Fruit fly (Drosophila melanogaster) whole organism, embryonic: ENCODE data around the gene Spn28B.

Source experiments
- Adf1 ChIP-seq: fragments of 200-800 bp; sonication (Bioruptor generic); IDR thresholded peaks from 2 replicates; pipeline ENCODE4 v1.3.6; 2022; ENCODE audit warnings: missing biosample characterization, missing genetic modification characterization
- C15 ChIP-seq: fragments of 200-800 bp; sonication (Bioruptor generic); IDR thresholded peaks from 3 replicates; pipeline ENCODE4 v1.3.6; 2022; ENCODE audit warnings: missing biosample characterization, missing genetic modification characterization
- CG10147 ChIP-seq: fragments of 200-800 bp; sonication (Bioruptor generic); optimal IDR thresholded peaks from 2 replicates; lab custom pipeline; 2019; ENCODE audit warnings: missing biosample characterization, mild to moderate bottlenecking, missing genetic modification characterization, moderate library complexity
- CG10209 ChIP-seq: fragments of 200-800 bp; sonication (Bioruptor generic); optimal IDR thresholded peaks from 3 replicates; lab custom pipeline; 2017; ENCODE audit warnings: missing biosample characterization, mild to moderate bottlenecking, missing genetic modification characterization, missing genetic modification reagents
- CG10565 ChIP-seq: fragments of 200-800 bp; sonication (Bioruptor generic); optimal IDR thresholded peaks from 3 replicates; lab custom pipeline; 2016; ENCODE audit warnings: missing biosample characterization, mild to moderate bottlenecking, missing genetic modification characterization
- CG11504 ChIP-seq: fragments of 200-800 bp; sonication (Bioruptor generic); optimal IDR thresholded peaks from 3 replicates; lab custom pipeline; 2019; ENCODE audit warnings: missing biosample characterization, mild to moderate bottlenecking, missing genetic modification characterization, moderate library complexity
- CG12104 ChIP-seq: fragments of 200-800 bp; sonication (Bioruptor generic); optimal IDR thresholded peaks from 3 replicates; lab custom pipeline; 2016; ENCODE audit warnings: missing biosample characterization, missing genetic modification characterization
- CG13775 ChIP-seq: fragments of 200-800 bp; sonication (Bioruptor generic); optimal IDR thresholded peaks from 3 replicates; lab custom pipeline; 2017; ENCODE audit warnings: missing biosample characterization, mild to moderate bottlenecking, missing genetic modification characterization
- CG17186 ChIP-seq: fragments of 200-800 bp; sonication (Bioruptor generic); optimal IDR thresholded peaks from 3 replicates; lab custom pipeline; 2017; ENCODE audit warnings: missing biosample characterization, missing genetic modification reagents, missing genetic modification characterization
- CG17568 ChIP-seq: fragments of 200-800 bp; sonication (Bioruptor generic); optimal IDR thresholded peaks from 2 replicates; lab custom pipeline; 2018; ENCODE audit warnings: missing biosample characterization, mild to moderate bottlenecking, missing genetic modification characterization, moderate library complexity
- CG17802 ChIP-seq: fragments of 200-800 bp; sonication (Bioruptor generic); optimal IDR thresholded peaks from 2 replicates; lab custom pipeline; 2018; ENCODE audit warnings: missing biosample characterization, mild to moderate bottlenecking, missing genetic modification characterization, moderate library complexity
- CG3065 ChIP-seq: fragments of 200-800 bp; sonication (Bioruptor generic); optimal IDR thresholded peaks from 2 replicates; lab custom pipeline; 2016; ENCODE audit warnings: missing biosample characterization, missing genetic modification characterization
- CG32767 ChIP-seq: fragments of 200-800 bp; sonication (Bioruptor generic); IDR thresholded peaks from 2 replicates; pipeline ENCODE4 v1.3.6; 2022; ENCODE audit warnings: missing biosample characterization, missing genetic modification characterization
- CG33213 ChIP-seq: fragments of 200-800 bp; sonication (Bioruptor generic); optimal IDR thresholded peaks from 3 replicates; lab custom pipeline; 2016; ENCODE audit warnings: missing biosample characterization, missing genetic modification characterization
- CG3838 ChIP-seq: fragments of 200-800 bp; sonication (Bioruptor generic); optimal IDR thresholded peaks from 3 replicates; lab custom pipeline; 2016; ENCODE audit warnings: missing biosample characterization, missing genetic modification characterization
- CG42726 ChIP-seq: fragments of 200-800 bp; sonication (Bioruptor generic); IDR thresholded peaks from 2 replicates; pipeline ENCODE4 v1.3.6; 2022; ENCODE audit warnings: missing biosample characterization, missing genetic modification characterization; ENCODE audit not compliant: partially characterized antibody
- CG4360 ChIP-seq: fragments of 200-800 bp; sonication (Bioruptor generic); IDR thresholded peaks from 2 replicates; pipeline ENCODE4 v1.3.6; 2022; ENCODE audit warnings: missing biosample characterization, missing genetic modification characterization
- CG5180 ChIP-seq: fragments of 200-800 bp; sonication (Bioruptor generic); optimal IDR thresholded peaks from 3 replicates; lab custom pipeline; 2017; ENCODE audit warnings: missing biosample characterization, missing genetic modification characterization, mild to moderate bottlenecking, moderate library complexity, missing genetic modification reagents
- CG6765 ChIP-seq: fragments of 200-800 bp; sonication (Bioruptor generic); optimal IDR thresholded peaks from 3 replicates; lab custom pipeline; 2017; ENCODE audit warnings: missing biosample characterization, mild to moderate bottlenecking, missing genetic modification characterization
- CG7928 ChIP-seq: fragments of 200-800 bp; sonication (Bioruptor generic); optimal IDR thresholded peaks from 2 replicates; lab custom pipeline; 2017; ENCODE audit warnings: missing biosample characterization, mild to moderate bottlenecking, missing genetic modification characterization
- Camta ChIP-seq: fragments of 200-800 bp; sonication (Bioruptor generic); optimal IDR thresholded peaks from 2 replicates; lab custom pipeline; 2016; ENCODE audit warnings: missing biosample characterization, missing genetic modification characterization
- Ets97D ChIP-seq: fragments of 200-800 bp; sonication (Bioruptor generic); optimal IDR thresholded peaks from 3 replicates; lab custom pipeline; 2016; ENCODE audit warnings: missing biosample characterization, missing genetic modification characterization
- HLHmδ ChIP-seq: fragments of 200-800 bp; sonication (Bioruptor generic); optimal IDR thresholded peaks from 2 replicates; lab custom pipeline; 2018; ENCODE audit warnings: missing biosample characterization, mild to moderate bottlenecking, missing genetic modification characterization, moderate library complexity
- Kr ChIP-seq: fragments of 200-800 bp; sonication (Bioruptor generic); optimal IDR thresholded peaks from 2 replicates; lab custom pipeline; 2017; ENCODE audit warnings: missing biosample characterization, mild to moderate bottlenecking, missing genetic modification characterization
- Mrtf ChIP-seq: fragments of 200-800 bp; sonication (Bioruptor generic); IDR thresholded peaks from 3 replicates; pipeline ENCODE4 v1.3.6; 2022; ENCODE audit warnings: missing biosample characterization, missing genetic modification characterization
- Myb ChIP-seq: fragments of 200-800 bp; sonication (Bioruptor generic); optimal IDR thresholded peaks from 2 replicates; lab custom pipeline; 2016; ENCODE audit warnings: missing biosample characterization, missing genetic modification characterization
- Opbp ChIP-seq: fragments of 200-800 bp; sonication (Bioruptor generic); IDR thresholded peaks from 3 replicates; pipeline ENCODE4 v1.3.6; 2022; ENCODE audit warnings: missing biosample characterization, missing genetic modification characterization; ENCODE audit not compliant: partially characterized antibody
- Pdp1 ChIP-seq, 2 experiments: fragments of 200-800 bp; sonication (Bioruptor generic); optimal IDR thresholded peaks; 3 replicates each; lab custom pipeline; 2016; ENCODE audit warnings: missing biosample characterization in 2 of 2, missing genetic modification characterization in 2 of 2, mild to moderate bottlenecking in 1 of 2, moderate library complexity in 1 of 2
- Scr ChIP-seq: fragments of 200-800 bp; sonication (Bioruptor generic); IDR thresholded peaks from 2 replicates; pipeline ENCODE4 v1.3.6; 2022; ENCODE audit warnings: missing biosample characterization, missing genetic modification characterization; ENCODE audit not compliant: partially characterized antibody
- Usf ChIP-seq: fragments of 200-800 bp; sonication (Bioruptor generic); optimal IDR thresholded peaks from 2 replicates; lab custom pipeline; 2017; ENCODE audit warnings: missing genotype, missing biosample characterization, missing genetic modification characterization
- bbx ChIP-seq: fragments of 200-800 bp; sonication (Bioruptor generic); IDR thresholded peaks from 2 replicates; pipeline ENCODE4 v1.3.6; 2022; ENCODE audit warnings: missing biosample characterization, missing genetic modification characterization; ENCODE audit not compliant: partially characterized antibody
- br ChIP-seq: fragments of >200 bp; optimal IDR thresholded peaks from 2 replicates; lab custom pipeline; 2017
- btn ChIP-seq: fragments of 200-800 bp; sonication (Bioruptor generic); optimal IDR thresholded peaks from 2 replicates; lab custom pipeline; 2016; ENCODE audit warnings: missing biosample characterization, missing genetic modification characterization
- disco-r ChIP-seq: fragments of 200-800 bp; sonication (Bioruptor generic); optimal IDR thresholded peaks from 2 replicates; lab custom pipeline; 2016; ENCODE audit warnings: missing biosample characterization, missing genetic modification characterization
- esg ChIP-seq: fragments of 200-800 bp; sonication (Bioruptor generic); conservative IDR thresholded peaks from 2 replicates; pipeline ENCODE4 v1.3.6; 2022; ENCODE audit warnings: missing biosample characterization, missing genetic modification characterization
- h ChIP-seq: fragments of >200 bp; optimal IDR thresholded peaks from 2 replicates; lab custom pipeline; 2017
- kay ChIP-seq: fragments of 200-800 bp; sonication (Bioruptor generic); optimal IDR thresholded peaks from 2 replicates; lab custom pipeline; 2016; ENCODE audit warnings: missing biosample characterization, missing genetic modification characterization
- org-1 ChIP-seq: fragments of 200-800 bp; sonication (Bioruptor generic); optimal IDR thresholded peaks from 2 replicates; lab custom pipeline; 2017; ENCODE audit warnings: missing biosample characterization, missing genetic modification characterization
- pnt ChIP-seq: fragments of 200-800 bp; sonication (Bioruptor generic); optimal IDR thresholded peaks from 3 replicates; lab custom pipeline; 2016; ENCODE audit warnings: missing biosample characterization, missing genetic modification characterization
- sd ChIP-seq: fragments of 200-800 bp; sonication (Bioruptor generic); optimal IDR thresholded peaks from 3 replicates; lab custom pipeline; 2018; ENCODE audit warnings: missing biosample characterization, mild to moderate bottlenecking, missing genetic modification characterization, moderate library complexity
- seq ChIP-seq: fragments of 200-800 bp; sonication (Bioruptor generic); IDR thresholded peaks from 2 replicates; pipeline ENCODE4 v1.3.6; 2022; ENCODE audit warnings: missing biosample characterization, missing genetic modification characterization
- so ChIP-seq: fragments of 200-800 bp; sonication (Bioruptor generic); IDR thresholded peaks from 3 replicates; pipeline ENCODE4 v1.3.6; 2022; ENCODE audit warnings: missing biosample characterization, missing genetic modification characterization
- tna ChIP-seq: fragments of 200-800 bp; sonication (Bioruptor generic); IDR thresholded peaks from 2 replicates; pipeline ENCODE4 v1.3.6; 2022; ENCODE audit warnings: missing biosample characterization, missing genetic modification characterization; ENCODE audit not compliant: partially characterized antibody
- trh ChIP-seq: fragments of 200-800 bp; sonication (Bioruptor generic); optimal IDR thresholded peaks from 2 replicates; lab custom pipeline; 2016; ENCODE audit warnings: missing biosample characterization, missing genetic modification characterization
- unpg ChIP-seq: fragments of 200-800 bp; sonication (Bioruptor generic); optimal IDR thresholded peaks from 3 replicates; lab custom pipeline; 2018; ENCODE audit warnings: missing biosample characterization, mild to moderate bottlenecking, missing genetic modification characterization, moderate library complexity
- zen ChIP-seq: fragments of 200-800 bp; sonication (Bioruptor generic); optimal IDR thresholded peaks from 3 replicates; lab custom pipeline; 2018; ENCODE audit warnings: missing biosample characterization, mild to moderate bottlenecking, missing genetic modification characterization, moderate library complexity
- zen2 ChIP-seq: fragments of 200-800 bp; sonication (Bioruptor generic); IDR thresholded peaks from 3 replicates; pipeline ENCODE4 v1.3.6; 2022; ENCODE audit warnings: missing biosample characterization, missing genetic modification characterization; ENCODE audit not compliant: partially characterized antibody

The Spn28B gene

dm6 chr2L:7576462-7577360 is 5.0 kb upstream of the Spn28B start (continued):
- TF ChIP-seq Usf (GFP tag; lab: Kevin White, UChicago) (peak; percentile 18), CG10147 (peak; percentile 81), C15 (no peak), CG17802 (tag; lab: Kevin White, UChicago) (peak; percentile 57), CG33213 (GFP tag; lab: Kevin White, UChicago) (peak; percentile 46), CG17186 (GFP tag; lab: Kevin White, UChicago) (peak; percentile 78), CG6765 (GFP tag; lab: Kevin White, UChicago) (peak; percentile 52), disco-r (peak; percentile 39), CG7928 (GFP tag; lab: Kevin White, UChicago) (no peak), CG3838 (GFP tag; lab: Kevin White, UChicago) (peak; percentile 75), Kr (GFP tag; lab: Kevin White, UChicago) (peak; percentile 96), CG3065 (GFP tag; lab: Kevin White, UChicago) (peak; percentile 39), esg (no peak), Ets97D (GFP tag; lab: Kevin White, UChicago) (peak; percentile 34), zen (tag; lab: Kevin White, UChicago) (peak; percentile 77), unpg (GFP tag; lab: Kevin White, UChicago) (peak; percentile 94), kay (GFP tag; lab: Kevin White, UChicago) (peak; percentile 26), CG10209 (GFP tag; lab: Kevin White, UChicago) (peak; percentile 46), CG4360 (GFP tag; lab: Robert Waterston, UW) (peak; percentile 77), CG17568 (GFP tag; lab: Kevin White, UChicago) (peak; percentile 79), Adf1 (GFP tag; lab: Robert Waterston, UW) (peak; percentile 43; the same call in 1 of the 2 replicates), CG13775 (peak; percentile 69), tna (GFP tag; lab: Robert Waterston, UW) (peak; percentile 21; the same call in 1 of the 2 replicates), seq (GFP tag; lab: Robert Waterston, UW) (0 out of 2 replicates have a peak, but pooled peaks have one; percentile 22), h (no peak), CG11504 (tag; lab: Kevin White, UChicago) (peak; percentile 93), sd (tag; lab: Kevin White, UChicago) (peak; percentile 78), Mrtf (GFP tag; lab: Robert Waterston, UW) (peak; percentile 54; the same call in 2 of the 3 replicates), CG10565 (GFP tag; lab: Kevin White, UChicago) (peak; percentile 68), bbx (GFP tag; lab: Robert Waterston, UW) (peak; percentile 64; the same call in 1 of the 2 replicates), Scr (0 out of 2 replicates have a peak, but pooled peaks have one; percentile 18), CG42726 (0 out of 2 replicates have a peak, but pooled peaks have one; percentile 33), Camta (GFP tag; lab: Kevin White, UChicago) (peak; percentile 82), org-1 (peak; percentile 73), so (GFP tag; lab: Robert Waterston, UW) (peak; percentile 81; the same call in 2 of the 3 replicates), CG5180 (GFP tag; lab: Kevin White, UChicago) (peak; percentile 95), CG12104 (peak; percentile 76), Opbp (GFP tag; lab: Robert Waterston, UW) (peak; percentile 49; the same call in 2 of the 3 replicates), br (lab: Kevin White, UChicago) (no peak), zen2 (GFP tag; lab: Robert Waterston, UW) (no peak; the same call in 2 of the 3 replicates), trh (peak; percentile 42), CG32767 (GFP tag; lab: Robert Waterston, UW) (no peak; the same call in 1 of the 2 replicates), btn (GFP tag; lab: Kevin White, UChicago) (peak; percentile 75), Myb (GFP tag; lab: Kevin White, UChicago) (no peak), pnt (peak; percentile 62), Pdp1 (GFP tag; optimal IDR thresholded peaks at IDR 0.05; lab: Kevin White, UChicago) (peak; percentile 80 to 82), HLHmδ (GFP tag; lab: Kevin White, UChicago) (peak; percentile 95)
